Fruit fly (Drosophila melanogaster): Measurements from ENCODE around the gene Efr.

DNA sequence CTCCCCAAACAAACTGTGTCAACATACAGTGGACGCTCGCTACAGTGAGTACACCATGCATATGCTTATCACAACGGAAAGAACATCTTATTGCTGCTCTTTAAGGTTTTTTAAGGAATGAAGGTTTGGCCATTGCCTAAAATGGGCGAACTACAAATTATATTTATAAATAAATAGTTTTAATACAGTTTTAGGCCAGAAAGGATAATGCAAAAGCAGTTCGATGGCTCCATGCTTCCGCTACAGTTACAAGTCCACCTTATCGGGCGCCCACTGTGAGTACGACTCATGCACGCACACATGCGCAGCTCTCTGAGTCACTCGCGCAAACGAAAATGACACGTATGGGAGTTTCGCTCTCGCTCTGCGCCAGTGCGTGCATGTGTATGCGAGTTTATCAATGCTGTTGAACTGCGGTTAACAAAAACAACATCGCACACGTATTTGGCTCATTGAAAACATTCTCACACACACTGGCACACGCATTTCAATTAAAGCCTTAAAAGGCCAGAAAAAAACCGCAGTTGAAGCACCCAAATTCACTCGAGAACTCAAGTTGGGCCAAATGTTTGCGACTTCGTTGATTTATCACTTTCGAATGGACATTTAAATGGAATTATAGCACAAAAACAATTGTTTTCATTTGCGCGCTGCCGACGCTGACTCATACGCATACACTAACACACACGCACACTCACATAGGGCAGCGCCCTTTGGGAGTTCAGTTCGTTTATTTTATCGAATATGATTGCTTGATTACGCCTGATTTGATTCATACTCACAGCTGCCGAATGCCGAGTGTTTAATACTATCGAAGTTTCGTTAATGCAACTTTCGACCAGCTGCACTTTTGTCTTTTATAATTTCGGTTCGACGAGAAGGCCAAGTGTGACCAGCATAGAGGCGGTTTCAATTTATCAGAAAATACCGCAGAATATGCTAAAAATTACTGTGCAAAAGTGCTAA, 4.8 kb downstream of the Efr start, which contains the start of gene sqh:
- TF ChIP-seq Myc (optimal IDR thresholded peaks at IDR 0.05) (no peak), insv (optimal IDR thresholded peaks at IDR 0.05) (no peak), ttk (optimal IDR thresholded peaks at IDR 0.05) (no peak), h (optimal IDR thresholded peaks at IDR 0.05) (no peak)

Measured in Kc167 (cell line).